Fruit fly (Drosophila melanogaster) whole organism, embryonic: ENCODE measurements around the gene ssp.

Experiments
- Atf6 ChIP-seq: fragments of 200-800 bp; sonication (Bioruptor generic); IDR thresholded peaks from 2 replicates; pipeline ENCODE4 v1.3.6; 2022; ENCODE audit warnings: missing biosample characterization, missing genetic modification characterization
- Bteb2 ChIP-seq: fragments of 200-800 bp; sonication (Bioruptor generic); optimal IDR thresholded peaks from 2 replicates; lab custom pipeline; 2016; ENCODE audit warnings: missing biosample characterization, missing genetic modification characterization
- CG10147 ChIP-seq: fragments of 200-800 bp; sonication (Bioruptor generic); optimal IDR thresholded peaks from 2 replicates; lab custom pipeline; 2019; ENCODE audit warnings: missing biosample characterization, mild to moderate bottlenecking, missing genetic modification characterization, moderate library complexity
- CG12219 ChIP-seq: fragments of 200-800 bp; sonication (Bioruptor generic); optimal IDR thresholded peaks from 3 replicates; lab custom pipeline; 2018; ENCODE audit warnings: missing biosample characterization, mild to moderate bottlenecking, missing genetic modification characterization
- CG13424 ChIP-seq: fragments of 200-800 bp; sonication (Bioruptor generic); optimal IDR thresholded peaks from 2 replicates; lab custom pipeline; 2019; ENCODE audit warnings: missing biosample characterization, mild to moderate bottlenecking, missing genetic modification characterization, moderate library complexity
- CG14050 ChIP-seq: fragments of 200-800 bp; sonication (Bioruptor generic); IDR thresholded peaks from 3 replicates; pipeline ENCODE4 v1.3.6; 2022; ENCODE audit warnings: missing biosample characterization, missing genetic modification characterization
- CG14965 ChIP-seq: fragments of 200-800 bp; sonication (Bioruptor generic); optimal IDR thresholded peaks from 2 replicates; lab custom pipeline; 2016; ENCODE audit warnings: missing biosample characterization, missing genetic modification characterization, borderline replicate concordance
- CG17829 ChIP-seq: fragments of 200-800 bp; optimal IDR thresholded peaks from 2 replicates; lab custom pipeline; 2019; ENCODE audit warnings: missing biosample characterization, mild to moderate bottlenecking, missing genetic modification characterization, moderate library complexity
- CG17912 ChIP-seq: fragments of 200-800 bp; sonication (Bioruptor generic); optimal IDR thresholded peaks from 2 replicates; lab custom pipeline; 2018; ENCODE audit warnings: missing biosample characterization, mild to moderate bottlenecking, missing genetic modification characterization
- CG18619 ChIP-seq: fragments of 200-800 bp; sonication (Bioruptor generic); optimal IDR thresholded peaks from 3 replicates; lab custom pipeline; 2017; ENCODE audit warnings: missing biosample characterization, mild to moderate bottlenecking, missing genetic modification characterization
- CG18764 ChIP-seq: fragments of 200-800 bp; sonication (Bioruptor generic); optimal IDR thresholded peaks from 3 replicates; lab custom pipeline; 2016; ENCODE audit warnings: missing biosample characterization, missing genetic modification characterization
- CG2199 ChIP-seq: fragments of 200-800 bp; sonication (Bioruptor generic); IDR thresholded peaks from 3 replicates; pipeline ENCODE4 v1.3.6; 2022; ENCODE audit warnings: missing biosample characterization, missing genetic modification characterization
- CG30020 ChIP-seq: fragments of 200-800 bp; optimal IDR thresholded peaks from 2 replicates; lab custom pipeline; 2019; ENCODE audit warnings: missing biosample characterization, mild to moderate bottlenecking, missing genetic modification characterization, moderate library complexity
- CG3281 ChIP-seq: fragments of 200-800 bp; sonication (Bioruptor generic); optimal IDR thresholded peaks from 3 replicates; lab custom pipeline; 2017; ENCODE audit warnings: missing biosample characterization, mild to moderate bottlenecking, missing genetic modification characterization
- CG3838 ChIP-seq: fragments of 200-800 bp; sonication (Bioruptor generic); optimal IDR thresholded peaks from 3 replicates; lab custom pipeline; 2016; ENCODE audit warnings: missing biosample characterization, missing genetic modification characterization
- CG4820 ChIP-seq: fragments of 200-800 bp; sonication (Bioruptor generic); optimal IDR thresholded peaks from 3 replicates; lab custom pipeline; 2016; ENCODE audit warnings: missing biosample characterization, missing genetic modification characterization
- CG5180 ChIP-seq: fragments of 200-800 bp; sonication (Bioruptor generic); optimal IDR thresholded peaks from 3 replicates; lab custom pipeline; 2017; ENCODE audit warnings: missing biosample characterization, missing genetic modification characterization, mild to moderate bottlenecking, moderate library complexity, missing genetic modification reagents
- CG6254 ChIP-seq: fragments of 200-800 bp; sonication (Bioruptor generic); optimal IDR thresholded peaks from 3 replicates; lab custom pipeline; 2017; ENCODE audit warnings: mild to moderate bottlenecking, missing biosample characterization, missing genetic modification reagents, missing genetic modification characterization
- CG7839 ChIP-seq: fragments of 200-800 bp; sonication (Bioruptor generic); optimal IDR thresholded peaks from 3 replicates; lab custom pipeline; 2018; ENCODE audit warnings: missing biosample characterization, mild to moderate bottlenecking, missing genetic modification characterization, moderate library complexity
- CG8765 ChIP-seq: fragments of 200-800 bp; sonication (Bioruptor generic); IDR thresholded peaks from 2 replicates; pipeline ENCODE4 v1.3.6; 2022; ENCODE audit warnings: missing biosample characterization, missing genetic modification characterization
- D19B ChIP-seq: fragments of 200-800 bp; sonication (Bioruptor generic); optimal IDR thresholded peaks from 2 replicates; lab custom pipeline; 2017; ENCODE audit warnings: missing biosample characterization, mild to moderate bottlenecking, missing genetic modification characterization
- Dll ChIP-seq: fragments of 200-800 bp; sonication (Bioruptor generic); IDR thresholded peaks from 4 replicates; pipeline ENCODE4 v1.3.6; 2022; ENCODE audit warnings: missing biosample characterization, missing genetic modification characterization; ENCODE audit not compliant: partially characterized antibody
- Fer3 ChIP-seq: fragments of 200-800 bp; sonication (Bioruptor generic); optimal IDR thresholded peaks from 2 replicates; lab custom pipeline; 2018; ENCODE audit warnings: missing biosample characterization, mild to moderate bottlenecking, missing genetic modification characterization, moderate library complexity
- NC2α ChIP-seq: fragments of 200-800 bp; sonication (Bioruptor generic); optimal IDR thresholded peaks from 2 replicates; lab custom pipeline; 2016; ENCODE audit warnings: missing biosample characterization, missing genetic modification characterization
- PHDP ChIP-seq: fragments of 200-800 bp; sonication (Bioruptor generic); optimal IDR thresholded peaks from 3 replicates; lab custom pipeline; 2018; ENCODE audit warnings: missing biosample characterization, mild to moderate bottlenecking, missing genetic modification characterization, moderate library complexity
- Rx ChIP-seq: fragments of 200-800 bp; sonication (Bioruptor generic); IDR thresholded peaks from 2 replicates; pipeline ENCODE4 v1.3.6; 2022; ENCODE audit warnings: missing biosample characterization, missing genetic modification characterization
- Side ChIP-seq: fragments of 200-800 bp; sonication (Bioruptor generic); optimal IDR thresholded peaks from 2 replicates; lab custom pipeline; 2016; ENCODE audit warnings: missing biosample characterization, missing genetic modification characterization
- Sry-δ ChIP-seq: fragments of 200-800 bp; sonication (Bioruptor generic); optimal IDR thresholded peaks from 2 replicates; lab custom pipeline; 2016; ENCODE audit warnings: missing biosample characterization, missing genetic modification characterization
- Ssrp ChIP-seq: fragments of 200-800 bp; sonication (Bioruptor generic); optimal IDR thresholded peaks from 2 replicates; lab custom pipeline; 2018; ENCODE audit warnings: missing biosample characterization, mild to moderate bottlenecking, missing genetic modification characterization, moderate library complexity
- Stat92E ChIP-seq, 3 experiments: fragments of >200 bp in 2 of 3; fragments of 200-800 bp in 1 of 3; sonication (Bioruptor generic) in 1 of 3; optimal IDR thresholded peaks; 2 replicates each; lab custom pipeline; 2017 to 2019; ENCODE audit warnings: missing biosample characterization in 3 of 3, missing genetic modification characterization in 3 of 3, mild to moderate bottlenecking in 1 of 3, moderate library complexity in 1 of 3
- ash1 ChIP-seq: fragments of 200-800 bp; sonication (Bioruptor generic); optimal IDR thresholded peaks from 2 replicates; lab custom pipeline; 2018; ENCODE audit warnings: missing biosample characterization, mild to moderate bottlenecking, missing genetic modification characterization
- ato ChIP-seq: fragments of 200-800 bp; sonication (Bioruptor generic); IDR thresholded peaks from 2 replicates; pipeline ENCODE4 v1.3.6; 2022; ENCODE audit warnings: missing biosample characterization, missing genetic modification characterization; ENCODE audit not compliant: partially characterized antibody
- bcd ChIP-seq: fragments of 200-800 bp; sonication (Bioruptor generic); optimal IDR thresholded peaks from 2 replicates; lab custom pipeline; 2017; ENCODE audit warnings: missing biosample characterization, mild to moderate bottlenecking, missing genetic modification characterization
- bigmax ChIP-seq: fragments of 200-800 bp; sonication (Bioruptor generic); optimal IDR thresholded peaks from 2 replicates; lab custom pipeline; 2018; ENCODE audit warnings: missing biosample characterization, mild to moderate bottlenecking, missing genetic modification characterization
- gcm2 ChIP-seq: fragments of 200-800 bp; sonication (Bioruptor generic); optimal IDR thresholded peaks from 2 replicates; lab custom pipeline; 2016; ENCODE audit warnings: missing biosample characterization, missing genetic modification characterization
- gem ChIP-seq: fragments of 200-800 bp; sonication (Bioruptor generic); optimal IDR thresholded peaks from 2 replicates; lab custom pipeline; 2019; ENCODE audit warnings: missing biosample characterization, mild to moderate bottlenecking, missing genetic modification characterization, moderate library complexity
- gt ChIP-seq: fragments of 200-800 bp; sonication (Bioruptor generic); IDR thresholded peaks from 2 replicates; pipeline ENCODE4 v1.3.6; 2022; ENCODE audit warnings: missing biosample characterization, missing genetic modification characterization
- hb ChIP-seq: fragments of 200-800 bp; sonication (Bioruptor generic); IDR thresholded peaks from 3 replicates; pipeline ENCODE4 v1.3.6; 2022; ENCODE audit warnings: missing biosample characterization, missing genetic modification characterization; ENCODE audit not compliant: partially characterized antibody
- jumu ChIP-seq: fragments of 200-800 bp; sonication (Bioruptor generic); optimal IDR thresholded peaks from 3 replicates; lab custom pipeline; 2016; ENCODE audit warnings: missing biosample characterization, missing genetic modification characterization
- kah ChIP-seq: fragments of 200-800 bp; sonication (Bioruptor generic); optimal IDR thresholded peaks from 2 replicates; lab custom pipeline; 2018; ENCODE audit warnings: missing biosample characterization, mild to moderate bottlenecking, missing genetic modification characterization
- onecut ChIP-seq: fragments of 200-800 bp; sonication (Bioruptor generic); IDR thresholded peaks from 2 replicates; pipeline ENCODE4 v1.3.6; 2022; ENCODE audit warnings: missing biosample characterization, missing genetic modification characterization
- otp ChIP-seq: fragments of 200-800 bp; sonication (Bioruptor generic); IDR thresholded peaks from 3 replicates; pipeline ENCODE4, ENCODE4 v1.3.6; 2022; ENCODE audit warnings: missing biosample characterization, missing genetic modification characterization
- pb ChIP-seq: fragments of 200-800 bp; sonication (Bioruptor generic); optimal IDR thresholded peaks from 3 replicates; lab custom pipeline; 2016; ENCODE audit warnings: missing biosample characterization, missing genetic modification characterization
- sens ChIP-seq: fragments of 200-800 bp; sonication (Bioruptor generic); peaks from one replicate; lab custom pipeline; 2016; ENCODE audit warnings: missing biosample characterization, missing genetic modification characterization
- stc ChIP-seq: fragments of 200-800 bp; sonication (Bioruptor generic); IDR thresholded peaks from 2 replicates; pipeline ENCODE4 v1.3.6; 2022; ENCODE audit warnings: missing biosample characterization, missing genetic modification characterization
- tap ChIP-seq: fragments of 200-800 bp; optimal IDR thresholded peaks from 3 replicates; lab custom pipeline; 2019; ENCODE audit warnings: missing biosample characterization, mild to moderate bottlenecking, missing genetic modification characterization, moderate library complexity
- tgo ChIP-seq: fragments of 200-800 bp; sonication (Bioruptor generic); IDR thresholded peaks from 3 replicates; pipeline ENCODE4 v1.3.6; 2022; ENCODE audit warnings: missing biosample characterization, missing genetic modification characterization
- tio ChIP-seq: fragments of 200-800 bp; sonication (Bioruptor generic); optimal IDR thresholded peaks from 2 replicates; lab custom pipeline; 2017; ENCODE audit warnings: missing biosample characterization, missing genetic modification characterization, inconsistent platforms
- usp ChIP-seq: fragments of >200 bp; optimal IDR thresholded peaks from 2 replicates; lab custom pipeline; 2017; ENCODE audit warnings: missing biosample characterization, missing genetic modification characterization

The ssp gene

DNA sequence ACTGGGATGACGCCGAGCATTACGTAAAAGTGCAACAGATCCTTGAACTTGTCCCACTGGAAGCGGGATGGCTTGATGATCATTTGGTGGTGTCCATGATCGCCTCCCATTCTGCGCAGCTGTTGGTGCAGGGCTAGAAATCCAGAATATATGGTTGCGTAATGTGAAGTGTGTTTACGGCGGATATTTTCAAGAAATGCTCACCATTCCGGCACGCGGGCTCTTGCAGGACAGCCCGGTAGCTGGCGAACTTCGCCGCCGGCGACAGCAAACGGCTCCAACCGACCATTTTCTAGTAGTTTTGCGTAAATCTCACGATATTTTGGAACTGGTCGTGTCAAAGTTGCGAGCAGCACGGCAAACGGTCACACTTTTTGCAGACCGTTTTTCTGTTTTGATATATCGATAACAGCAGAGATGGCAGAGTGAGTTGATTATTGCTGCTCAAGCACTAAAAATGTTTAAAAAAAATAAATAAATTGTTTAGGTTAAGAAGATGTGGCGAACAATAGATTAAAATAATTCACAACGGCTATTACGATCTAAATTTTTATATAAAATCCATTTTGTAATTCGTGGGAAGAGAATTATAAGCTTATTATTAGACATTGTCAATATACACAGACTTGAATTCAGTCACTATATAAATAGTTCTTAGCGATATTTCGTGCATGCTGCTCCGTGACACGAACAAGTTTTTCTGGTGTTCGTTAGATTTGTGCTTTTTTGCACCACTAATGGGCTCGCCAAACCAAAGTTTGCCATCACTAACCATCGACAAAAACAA is 20.2 kb downstream of the ssp start, which contains the start of the genes ND-SGDH and RhoGAP68F (continued):
- TF ChIP-seq tap (peak; percentile 48), jumu (GFP tag; lab: Kevin White, UChicago) (peak; percentile 67), gt (GFP tag; lab: Robert Waterston, UW) (no peak), Rx (no peak; the same call in 1 of the 2 replicates), onecut (peak; percentile 34), Dll (peak; percentile 99), otp (GFP tag; lab: Robert Waterston, UW) (0 out of 3 replicates have a peak, but pooled peaks have one; percentile 20), CG17829 (tag; lab: Kevin White, UChicago) (peak; percentile 82), CG2199 (GFP tag; lab: Robert Waterston, UW) (no peak), sens (GFP tag; lab: Kevin White, UChicago) (peak; percentile 92), tgo (GFP tag; lab: Robert Waterston, UW) (peak; percentile 74), CG18619 (GFP tag; lab: Kevin White, UChicago) (peak; percentile 41), bcd (GFP tag; lab: Kevin White, UChicago) (peak; percentile 78), pb (peak; percentile 28), Stat92E (GFP tag; optimal IDR thresholded peaks at IDR 0.05; lab: Kevin White, UChicago) (peak in 1 of 3 experiments; percentile 1), tio (peak; percentile 72), ato (GFP tag; lab: Robert Waterston, UW) (peak; percentile 48; the same call in 1 of the 2 replicates), stc (GFP tag; lab: Robert Waterston, UW) (no peak), CG6254 (GFP tag; lab: Kevin White, UChicago) (no peak), CG3281 (peak; percentile 60), PHDP (tag; lab: Kevin White, UChicago) (peak; percentile 54), Side (GFP tag; lab: Kevin White, UChicago) (peak; percentile 15), CG14050 (GFP tag; lab: Robert Waterston, UW) (no peak), CG10147 (GFP tag; lab: Kevin White, UChicago) (peak; percentile 73), hb (GFP tag; lab: Robert Waterston, UW) (peak; percentile 95), Sry-δ (GFP tag; lab: Kevin White, UChicago) (peak; percentile 97), CG4820 (peak; percentile 76), CG13424 (tag; lab: Kevin White, UChicago) (peak; percentile 81), CG3838 (peak; percentile 27), CG14965 (GFP tag; lab: Kevin White, UChicago) (no peak), gcm2 (GFP tag; lab: Kevin White, UChicago) (no peak), Fer3 (peak; percentile 67), Bteb2 (GFP tag; lab: Kevin White, UChicago) (peak; percentile 55), bigmax (no peak), Ssrp (peak; percentile 70), CG5180 (GFP tag; lab: Kevin White, UChicago) (no peak), NC2α (GFP tag; lab: Kevin White, UChicago) (no peak), CG30020 (tag; lab: Kevin White, UChicago) (peak; percentile 77), gem (tag; lab: Kevin White, UChicago) (peak; percentile 88), CG8765 (no peak), D19B (peak; percentile 15), ash1 (GFP tag; lab: Kevin White, UChicago) (no peak), CG18764 (GFP tag; lab: Kevin White, UChicago) (peak; percentile 55), Atf6 (GFP tag; lab: Robert Waterston, UW) (peak; percentile 37; the same call in 1 of the 2 replicates), CG17912 (GFP tag; lab: Kevin White, UChicago) (no peak), kah (GFP tag; lab: Kevin White, UChicago) (no peak), usp (GFP tag; lab: Kevin White, UChicago) (no peak), CG12219 (no peak), CG7839 (peak; percentile 77)
